Fruit fly (Drosophila melanogaster): ENCODE data around the gene CG14072.

dm6 chr2L:10968009-10968383, 31.5 kb downstream of the CG14072 start:
- no peak for TF ChIP-seq psq (optimal IDR thresholded peaks at IDR 0.05)
- TF ChIP-seq EcR (GFP tag; optimal IDR thresholded peaks at IDR 0.05), result no peak

All from whole organism.